Worm (Caenorhabditis elegans): Measurements from ENCODE around the gene F20D12.12.

- TF ChIP-seq zag-1 (tag; optimal IDR thresholded peaks at IDR 0.05) (no peak), elt-3 (tag; optimal IDR thresholded peaks at IDR 0.05) (no peak), daf-12 (tag; optimal IDR thresholded peaks at IDR 0.05) (no peak), R02D3.7 (tag; optimal IDR thresholded peaks at IDR 0.05) (no peak), fkh-2 (tag; optimal IDR thresholded peaks at IDR 0.05) (no peak), unc-39 (tag; optimal IDR thresholded peaks at IDR 0.05) (no peak), lin-15B (tag; optimal IDR thresholded peaks at IDR 0.05) (no peak), mml-1 (tag; optimal IDR thresholded peaks at IDR 0.05) (no peak), ztf-11 (tag; optimal IDR thresholded peaks at IDR 0.05) (no peak), unc-62 (GFP tag; optimal IDR thresholded peaks at IDR 0.05) (no peak), nhr-12 (tag; optimal IDR thresholded peaks at IDR 0.05) (no peak), skn-1 (tag; optimal IDR thresholded peaks at IDR 0.05) (no peak)
Observed at ce11 chrIV:7983728-7984346, 36.6 kb downstream of the F20D12.12 start.
